Worm (Caenorhabditis elegans) whole organism, late embryonic: ENCODE results near the gene K04G7.1.

ENCODE experiments used
- C08G9.2 ChIP-seq: sonication (generic microtip); optimal IDR thresholded peaks from 2 replicates; lab custom pipeline; 2016; ENCODE audit warnings: mild to moderate bottlenecking, missing genetic modification characterization, moderate library complexity, missing compliant biosample characterization
- F13H6.1 ChIP-seq: sonication (generic microtip); optimal IDR thresholded peaks from 2 replicates; lab custom pipeline; 2016; ENCODE audit warnings: missing genetic modification characterization, missing compliant biosample characterization
- K09A11.1 ChIP-seq: sonication (generic microtip); optimal IDR thresholded peaks from 2 replicates; lab custom pipeline; 2017; ENCODE audit warnings: antibody characterized with exemption, mild to moderate bottlenecking, missing genetic modification characterization, missing compliant biosample characterization; ENCODE audit not compliant: insufficient read depth
- T23F11.4 ChIP-seq: fragments of 200-800 bp; sonication (Bioruptor generic); optimal IDR thresholded peaks from 2 replicates; lab custom pipeline; 2018; ENCODE audit warnings: mild to moderate bottlenecking, missing genetic modification characterization, missing compliant biosample characterization
- ahr-1 ChIP-seq: sonication (generic microtip); optimal IDR thresholded peaks from 2 replicates; lab custom pipeline; 2016; ENCODE audit warnings: missing genetic modification characterization, missing compliant biosample characterization
- ama-1 ChIP-seq: fragments of 150-350 bp; optimal IDR thresholded peaks from 2 replicates; lab custom pipeline; 2014
- ceh-14 ChIP-seq: sonication (generic microtip); optimal IDR thresholded peaks from 2 replicates; lab custom pipeline; 2016; ENCODE audit warnings: missing genotype, missing genetic modification characterization, missing compliant biosample characterization
- ceh-18 ChIP-seq: sonication (generic microtip); optimal IDR thresholded peaks from 2 replicates; lab custom pipeline; 2016; ENCODE audit warnings: missing genetic modification characterization, missing compliant biosample characterization
- ceh-22 ChIP-seq: sonication (generic microtip); optimal IDR thresholded peaks from 2 replicates; lab custom pipeline; 2017; ENCODE audit warnings: missing biosample characterization, missing genetic modification characterization
- ceh-24 ChIP-seq: sonication (generic microtip); optimal IDR thresholded peaks from 2 replicates; lab custom pipeline; 2016; ENCODE audit warnings: mild to moderate bottlenecking, missing genetic modification characterization, missing compliant biosample characterization
- ceh-30 ChIP-seq: fragments of 150-350 bp; optimal IDR thresholded peaks from 2 replicates; lab custom pipeline; 2014; ENCODE audit warnings: missing biosample characterization, missing genetic modification characterization
- ceh-34 ChIP-seq: sonication (generic microtip); optimal IDR thresholded peaks from 2 replicates; lab custom pipeline; 2016; ENCODE audit warnings: mild to moderate bottlenecking, missing genetic modification characterization, missing compliant biosample characterization
- ceh-9 ChIP-seq: sonication (generic microtip); optimal IDR thresholded peaks from 2 replicates; lab custom pipeline; 2016; ENCODE audit warnings: mild to moderate bottlenecking, missing genetic modification characterization, inconsistent platforms, missing compliant biosample characterization
- che-1 ChIP-seq: sonication (generic microtip); optimal IDR thresholded peaks from 2 replicates; lab custom pipeline; 2016; ENCODE audit warnings: mild to moderate bottlenecking, missing genetic modification characterization, missing compliant biosample characterization
- dmd-4 ChIP-seq: sonication (generic microtip); optimal IDR thresholded peaks from 2 replicates; lab custom pipeline; 2016; ENCODE audit warnings: borderline replicate concordance, missing genetic modification characterization, missing compliant biosample characterization
- elt-4 ChIP-seq: sonication (generic microtip); optimal IDR thresholded peaks from 2 replicates; lab custom pipeline; 2016; ENCODE audit warnings: missing genetic modification characterization, missing compliant biosample characterization
- ets-4 ChIP-seq: sonication (generic microtip); optimal IDR thresholded peaks from 2 replicates; lab custom pipeline; 2016; ENCODE audit warnings: missing genetic modification characterization, missing compliant biosample characterization
- eyg-1 ChIP-seq: sonication (generic microtip); optimal IDR thresholded peaks from 2 replicates; lab custom pipeline; 2016; ENCODE audit warnings: missing genotype, missing genetic modification characterization, missing compliant biosample characterization
- fax-1 ChIP-seq: sonication (generic microtip); optimal IDR thresholded peaks from 2 replicates; lab custom pipeline; 2016; ENCODE audit warnings: missing genotype, missing genetic modification characterization, missing compliant biosample characterization
- fkh-10 ChIP-seq: fragments of 150-350 bp; optimal IDR thresholded peaks from 2 replicates; lab custom pipeline; 2014; ENCODE audit warnings: missing biosample characterization, missing genetic modification reagents, missing genetic modification characterization
- fkh-6 ChIP-seq: sonication (generic microtip); optimal IDR thresholded peaks from 2 replicates; lab custom pipeline; 2016; ENCODE audit warnings: missing genetic modification characterization, missing compliant biosample characterization
- hlh-13 ChIP-seq: fragments of 200-800 bp; sonication (Bioruptor generic); optimal IDR thresholded peaks from 2 replicates; lab custom pipeline; 2018; ENCODE audit warnings: mild to moderate bottlenecking, missing genetic modification characterization, missing compliant biosample characterization
- hlh-30 ChIP-seq: sonication (generic microtip); optimal IDR thresholded peaks from 2 replicates; lab custom pipeline; 2017; ENCODE audit warnings: antibody characterized with exemption, missing genetic modification characterization, missing compliant biosample characterization; ENCODE audit not compliant: insufficient read depth
- lim-6 ChIP-seq: sonication (generic microtip); optimal IDR thresholded peaks from 2 replicates; lab custom pipeline; 2016; ENCODE audit warnings: missing genetic modification characterization, missing compliant biosample characterization
- lin-11 ChIP-seq: fragments of 200-800 bp; sonication (Bioruptor generic); optimal IDR thresholded peaks from 2 replicates; lab custom pipeline; 2018; ENCODE audit warnings: mild to moderate bottlenecking, missing genetic modification characterization, missing compliant biosample characterization
- nhr-232 ChIP-seq: sonication (generic microtip); optimal IDR thresholded peaks from 2 replicates; lab custom pipeline; 2016; ENCODE audit warnings: missing genetic modification characterization, missing compliant biosample characterization
- npax-4 ChIP-seq: sonication (generic microtip); optimal IDR thresholded peaks from 2 replicates; lab custom pipeline; 2016; ENCODE audit warnings: missing genetic modification characterization, missing compliant biosample characterization
- pax-1 ChIP-seq: fragments of 150-350 bp; optimal IDR thresholded peaks from 2 replicates; lab custom pipeline; 2014; ENCODE audit warnings: missing biosample characterization, missing genetic modification characterization
- pha-2 ChIP-seq: sonication (generic microtip); optimal IDR thresholded peaks from 2 replicates; lab custom pipeline; 2017; ENCODE audit warnings: mild to moderate bottlenecking, missing genetic modification characterization, missing compliant biosample characterization
- pha-4 ChIP-seq: fragments of 150-350 bp; optimal IDR thresholded peaks from 2 replicates; lab custom pipeline; 2018; ENCODE audit warnings: missing biosample characterization, missing genetic modification reagents, missing genetic modification characterization
- pqm-1 ChIP-seq: sonication (generic microtip); optimal IDR thresholded peaks from 2 replicates; lab custom pipeline; 2016; ENCODE audit warnings: missing genetic modification characterization, missing compliant biosample characterization
- pros-1 ChIP-seq: fragments of 150-350 bp; optimal IDR thresholded peaks from 2 replicates; lab custom pipeline; 2014; ENCODE audit warnings: missing biosample characterization, missing genetic modification reagents, missing genetic modification characterization
- ref-2 ChIP-seq: sonication (generic microtip); optimal IDR thresholded peaks from 2 replicates; lab custom pipeline; 2016; ENCODE audit warnings: missing genetic modification characterization, missing compliant biosample characterization
- rnt-1 ChIP-seq: sonication (generic microtip); optimal IDR thresholded peaks from 2 replicates; lab custom pipeline; 2016; ENCODE audit warnings: missing genetic modification characterization, missing compliant biosample characterization
- sdc-2 ChIP-seq: sonication (generic microtip); optimal IDR thresholded peaks from 2 replicates; lab custom pipeline; 2016; ENCODE audit warnings: missing genotype, missing genetic modification characterization, missing compliant biosample characterization
- sox-2 ChIP-seq: fragments of 200-800 bp; sonication (Bioruptor generic); IDR thresholded peaks from 2 replicates; pipeline ENCODE4 v1.3.6; 2022; ENCODE audit warnings: missing genetic modification reagents, missing genetic modification characterization, missing compliant biosample characterization
- sox-4 ChIP-seq: sonication (generic microtip); optimal IDR thresholded peaks from 2 replicates; lab custom pipeline; 2017; ENCODE audit warnings: mild to moderate bottlenecking, missing genetic modification characterization, inconsistent platforms, missing compliant biosample characterization
- syd-9 ChIP-seq: sonication (generic microtip); optimal IDR thresholded peaks from 2 replicates; lab custom pipeline; 2016; ENCODE audit warnings: mild to moderate bottlenecking, missing genetic modification characterization, moderate library complexity, missing compliant biosample characterization
- ttx-3 ChIP-seq: sonication (generic microtip); optimal IDR thresholded peaks from 2 replicates; lab custom pipeline; 2016; ENCODE audit warnings: missing genetic modification reagents, missing genetic modification characterization, missing compliant biosample characterization
- unc-3 ChIP-seq, 2 experiments: fragments of 200-800 bp in 1 of 2; sonication (Bioruptor generic) in 1 of 2; sonication (generic microtip) in 1 of 2; conservative IDR thresholded peaks in 1 of 2; optimal IDR thresholded peaks in 1 of 2; 2 replicates each; pipeline versions ENCODE4 v1.3.6 to Lab custom; 2016 to 2022; ENCODE audit warnings: missing compliant biosample characterization in 2 of 2, missing genetic modification characterization in 2 of 2, missing genetic modification reagents in 1 of 2
- unc-55 ChIP-seq: sonication (generic microtip); optimal IDR thresholded peaks from 2 replicates; lab custom pipeline; 2017; ENCODE audit warnings: missing biosample characterization, missing genetic modification reagents, missing genetic modification characterization
- unc-86 ChIP-seq: sonication (generic microtip); optimal IDR thresholded peaks from 2 replicates; lab custom pipeline; 2016; ENCODE audit warnings: missing genetic modification characterization, missing compliant biosample characterization
- zip-5 ChIP-seq: sonication (generic microtip); optimal IDR thresholded peaks from 2 replicates; lab custom pipeline; 2016; ENCODE audit warnings: missing genetic modification characterization, missing compliant biosample characterization
- ztf-16 ChIP-seq: sonication (generic microtip); optimal IDR thresholded peaks from 2 replicates; lab custom pipeline; 2017; ENCODE audit warnings: missing genetic modification characterization, missing compliant biosample characterization

The K04G7.1 gene

DNA sequence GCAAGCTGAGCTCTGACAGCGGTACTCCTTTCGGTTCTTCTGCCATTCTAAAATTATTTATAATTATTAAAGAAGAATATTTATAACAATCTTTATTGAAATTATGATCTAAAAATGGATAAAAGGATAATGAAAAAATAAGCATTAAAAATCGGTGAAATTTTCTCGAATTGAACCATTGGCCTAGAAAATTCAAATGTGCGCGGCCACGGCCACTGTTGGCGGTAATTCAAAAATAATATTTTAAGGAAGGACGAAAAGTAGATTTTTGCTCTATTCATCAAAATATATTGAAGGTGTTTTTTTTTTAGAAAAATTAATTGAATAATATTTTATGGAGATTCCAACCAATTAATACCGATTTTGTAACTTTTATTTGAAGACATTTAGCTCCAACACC is 36.3 kb downstream of the K04G7.1 start, which contains the start of gene pfd-5 (continued):
- TF ChIP-seq sox-4 (tag; lab: Kevin White, UChicago) (no peak), hlh-30 (tag; lab: Kevin White, UChicago) (no peak), sox-2 (GFP tag; lab: Robert Waterston, UW) (no peak), K09A11.1 (tag; lab: Kevin White, UChicago) (no peak), syd-9 (no peak), ceh-30 (tag; lab: Kevin White, UChicago) (no peak), ttx-3 (tag; lab: Kevin White, UChicago) (no peak), pqm-1 (peak; percentile 58), unc-3 (GFP tag; conservative IDR thresholded peaks at IDR 0.05; lab: Robert Waterston, UW) (no peak; the same call in 1 of the 2 replicates), unc-3 (tag; optimal IDR thresholded peaks at IDR 0.05; lab: Kevin White, UChicago) (peak; percentile 12), unc-86 (tag; lab: Kevin White, UChicago) (peak; percentile 51), ref-2 (tag; lab: Kevin White, UChicago) (peak; percentile 84), ama-1 (no peak), pha-2 (peak; percentile 34), unc-55 (no peak), hlh-13 (GFP tag; lab: Kevin White, UChicago) (no peak), npax-4 (no peak), eyg-1 (tag; lab: Kevin White, UChicago) (peak; percentile 29), ets-4 (tag; lab: Kevin White, UChicago) (peak; percentile 90), C08G9.2 (tag; lab: Kevin White, UChicago) (peak; percentile 92), ceh-34 (no peak), pha-4 (tag; lab: Kevin White, UChicago) (no peak), che-1 (tag; lab: Kevin White, UChicago) (peak; percentile 5), lim-6 (peak; percentile 51), ahr-1 (tag; lab: Kevin White, UChicago) (peak; percentile 20), rnt-1 (tag; lab: Kevin White, UChicago) (peak; percentile 47), dmd-4 (tag; lab: Kevin White, UChicago) (no peak), ceh-22 (tag; lab: Kevin White, UChicago) (no peak), ztf-16 (tag; lab: Kevin White, UChicago) (peak; percentile 43)
- TF ChIP-seq, all 69 proteins: peak for 30

DNA sequence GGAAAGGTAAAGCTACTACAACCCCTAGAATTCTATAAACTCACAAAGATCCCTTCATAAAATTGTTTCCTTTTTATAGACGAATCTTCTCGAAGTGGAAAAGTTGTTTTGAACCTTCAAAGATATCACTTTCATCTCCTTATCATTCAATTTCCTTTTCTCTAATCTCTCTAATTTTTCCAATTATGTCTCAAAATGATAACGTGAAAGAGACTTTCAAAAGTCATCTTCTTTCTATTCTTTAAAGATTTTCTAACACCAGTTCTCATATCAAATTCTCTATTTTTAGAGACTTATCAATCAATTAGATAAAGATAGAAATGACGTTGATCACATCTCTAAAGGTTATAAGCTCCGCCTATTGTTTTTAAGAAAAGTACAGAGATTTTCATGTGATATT is 37.0 kb downstream of the K04G7.1 start:
- no peak for TF ChIP-seq lin-11 (tag; lab: Kevin White, UChicago)
- TF ChIP-seq fkh-10 (GFP tag; lab: Kevin White, UChicago) = no peak
- TF ChIP-seq ceh-24 (tag; lab: Kevin White, UChicago) = no peak
- TF ChIP-seq sdc-2 (tag; lab: Kevin White, UChicago) = no peak
- no peak for TF ChIP-seq F13H6.1 (tag; lab: Kevin White, UChicago)
- no peak for TF ChIP-seq eyg-1 (tag; lab: Kevin White, UChicago)
- no peak for TF ChIP-seq pros-1 (tag; lab: Kevin White, UChicago)
- TF ChIP-seq fax-1 (tag; lab: Kevin White, UChicago) = no peak
- no peak for TF ChIP-seq ceh-34
- no peak for TF ChIP-seq ceh-9
- TF ChIP-seq fkh-6 = no peak

DNA sequence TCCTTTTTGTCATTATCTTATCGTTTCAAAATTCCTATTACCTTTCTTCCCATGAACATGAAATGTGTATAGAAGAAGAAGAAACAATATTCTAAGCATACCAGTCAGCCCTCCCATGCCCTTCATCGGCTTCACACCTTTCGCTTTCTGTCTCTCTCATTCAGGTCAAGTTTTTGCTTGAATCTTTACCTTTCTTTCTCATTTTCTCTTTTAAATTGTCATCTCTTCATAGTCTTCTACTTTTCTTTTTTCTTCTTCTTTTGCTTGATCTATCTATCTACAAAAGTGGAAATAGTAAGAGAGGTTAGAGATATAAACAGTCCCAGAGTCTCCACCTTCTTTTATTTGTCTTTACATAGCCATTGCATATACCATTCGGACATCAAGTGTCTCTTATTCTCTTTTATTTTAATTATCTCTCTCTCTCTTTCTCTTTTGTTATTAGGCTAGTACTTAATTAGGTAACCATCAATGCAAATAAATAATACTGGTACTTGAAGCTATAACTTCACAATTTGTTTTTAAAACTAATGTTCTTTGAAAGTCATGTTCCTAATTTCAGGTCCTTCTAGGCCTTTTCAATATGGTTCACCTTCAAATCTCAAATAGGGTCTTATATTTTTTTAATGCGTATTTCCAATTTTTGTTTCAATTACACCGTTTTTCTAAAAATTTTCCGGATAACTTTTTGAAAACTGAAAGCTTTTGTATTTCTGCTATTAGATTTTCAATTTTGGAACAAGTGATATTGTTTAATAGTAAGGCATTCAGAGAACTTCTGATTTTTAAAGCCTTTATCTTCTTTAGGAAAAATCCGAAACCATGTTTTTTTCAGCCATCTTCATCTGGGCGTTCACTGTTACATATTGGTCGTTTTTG is 39.1 kb downstream of the K04G7.1 start, which contains the start of gene dpy-31:
TSS of gene dpy-31 (plus strand) at position 829 of the 879 bp plus-strand sequence.
- TF ChIP-seq zip-5 = no peak
- TF ChIP-seq ceh-9 = no peak
- no peak for TF ChIP-seq eyg-1 (tag; lab: Kevin White, UChicago)
- TF ChIP-seq hlh-13 (GFP tag; lab: Kevin White, UChicago) = no peak
- TF ChIP-seq ceh-14 (tag; lab: Kevin White, UChicago) = no peak
- TF ChIP-seq ceh-18 = no peak
- no peak for TF ChIP-seq ztf-16 (tag; lab: Kevin White, UChicago)
- TF ChIP-seq elt-4 = no peak
- no peak for TF ChIP-seq sdc-2 (tag; lab: Kevin White, UChicago)
- no peak for TF ChIP-seq syd-9
- TF ChIP-seq nhr-232 (tag; lab: Kevin White, UChicago) = no peak
- TF ChIP-seq K09A11.1 (tag; lab: Kevin White, UChicago) = no peak
- no peak for TF ChIP-seq T23F11.4
- no peak for TF ChIP-seq C08G9.2 (tag; lab: Kevin White, UChicago)
- TF ChIP-seq pax-1 = no peak
